Worm (Caenorhabditis elegans) whole organism, early embryonic: ENCODE data around the gene F10B5.3.

Experiments
- B0310.2 ChIP-seq: sonication (generic microtip); optimal IDR thresholded peaks from 2 replicates; lab custom pipeline; 2016; ENCODE audit warnings: mild to moderate bottlenecking, missing genetic modification characterization, missing compliant biosample characterization
- aly-1 ChIP-seq: sonication (generic microtip); optimal IDR thresholded peaks from 2 replicates; lab custom pipeline; 2016; ENCODE audit warnings: missing genetic modification characterization, missing compliant biosample characterization
- ama-1 ChIP-seq: fragments of 150-350 bp; optimal IDR thresholded peaks from 2 replicates; lab custom pipeline; 2014
- ceh-13 ChIP-seq: fragments of 200-800 bp; sonication (Bioruptor generic); optimal IDR thresholded peaks from 2 replicates; lab custom pipeline; 2018; ENCODE audit warnings: mild to moderate bottlenecking, missing genetic modification characterization, missing compliant biosample characterization
- ceh-36 ChIP-seq: sonication (generic microtip); optimal IDR thresholded peaks from 2 replicates; lab custom pipeline; 2016; ENCODE audit warnings: missing genetic modification characterization, inconsistent platforms, missing compliant biosample characterization
- flt-1 ChIP-seq: fragments of 200-800 bp; sonication (Bioruptor generic); IDR thresholded peaks from 2 replicates; pipeline ENCODE4 v1.3.6; 2022; ENCODE audit warnings: missing genetic modification characterization, missing compliant biosample characterization
- hmbx-1 ChIP-seq: sonication (generic microtip); optimal IDR thresholded peaks from 2 replicates; lab custom pipeline; 2016; ENCODE audit warnings: mild to moderate bottlenecking, missing genetic modification characterization, missing compliant biosample characterization
- hmg-4 ChIP-seq: fragments of 200-800 bp; sonication (Bioruptor generic); optimal IDR thresholded peaks from 2 replicates; lab custom pipeline; 2018; ENCODE audit warnings: mild to moderate bottlenecking, missing genetic modification characterization, missing compliant biosample characterization
- hnd-1 ChIP-seq: sonication (generic microtip); optimal IDR thresholded peaks from 2 replicates; lab custom pipeline; 2016; ENCODE audit warnings: missing genetic modification characterization, missing compliant biosample characterization
- pes-1 ChIP-seq: fragments of 200-800 bp; sonication (Bioruptor generic); IDR thresholded peaks from 2 replicates; pipeline ENCODE4 v1.3.6; 2022; ENCODE audit warnings: missing genetic modification reagents, missing genetic modification characterization, missing compliant biosample characterization
- sea-1 ChIP-seq: fragments of 200-800 bp; sonication (Bioruptor generic); conservative IDR thresholded peaks from 2 replicates; pipeline ENCODE4 v1.3.6; 2022; ENCODE audit warnings: missing genetic modification characterization, missing compliant biosample characterization
- tbx-11 ChIP-seq: fragments of 200-800 bp; sonication (Bioruptor generic); IDR thresholded peaks from 2 replicates; pipeline ENCODE4 v1.3.6; 2022; ENCODE audit warnings: missing genetic modification characterization, missing compliant biosample characterization
- tbx-37 ChIP-seq: fragments of 200-800 bp; sonication (Bioruptor generic); conservative IDR thresholded peaks from 2 replicates; pipeline ENCODE4 v1.3.6; 2022; ENCODE audit warnings: missing genetic modification reagents, missing genetic modification characterization, missing compliant biosample characterization
- tra-4 ChIP-seq: sonication (generic microtip); optimal IDR thresholded peaks from 2 replicates; lab custom pipeline; 2017; ENCODE audit warnings: missing genetic modification characterization, missing compliant biosample characterization

DNA sequence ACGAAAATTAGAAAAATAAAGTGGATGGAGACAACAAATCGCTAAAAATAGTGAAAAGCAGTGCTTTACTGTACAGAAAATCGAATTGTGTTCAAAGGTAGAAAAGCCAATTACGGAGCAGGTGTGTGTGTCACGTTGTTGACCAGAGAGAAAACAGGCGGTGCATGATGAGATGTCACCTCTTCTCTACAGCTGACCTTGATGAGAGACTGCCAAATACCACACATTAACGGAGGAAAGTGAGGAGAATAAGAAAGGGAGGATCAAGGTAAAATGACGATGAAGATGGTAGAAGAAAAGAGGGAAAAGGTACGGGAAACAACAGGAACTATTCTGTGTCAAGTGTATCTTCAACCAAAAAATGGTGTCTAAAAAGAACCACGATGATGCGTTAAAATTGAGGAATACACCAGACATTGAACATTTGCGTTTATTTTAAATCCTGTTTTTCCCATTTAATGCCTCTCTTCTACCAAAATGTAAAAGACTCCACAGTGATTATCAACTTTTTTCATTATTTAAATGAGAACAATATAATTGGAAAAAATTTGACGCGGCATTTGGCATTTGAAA lies 50.5 kb downstream of the F10B5.3 start:
- TF ChIP-seq ama-1 (lab: Kevin White, UChicago) (no peak), tbx-37 (GFP tag; lab: Robert Waterston, UW) (no peak), flt-1 (no peak), B0310.2 (tag; lab: Kevin White, UChicago) (no peak), aly-1 (tag; lab: Kevin White, UChicago) (no peak), sea-1 (GFP tag; lab: Robert Waterston, UW) (no peak), pes-1 (GFP tag; lab: Robert Waterston, UW) (no peak), hmbx-1 (tag; lab: Kevin White, UChicago) (no peak), tbx-11 (no peak), tra-4 (no peak), ceh-36 (tag; lab: Kevin White, UChicago) (no peak), hmg-4 (GFP tag; lab: Kevin White, UChicago) (no peak), hnd-1 (tag; lab: Kevin White, UChicago) (no peak), ceh-13 (GFP tag; lab: Kevin White, UChicago) (no peak)
